Fruit fly (Drosophila melanogaster) whole organism, embryonic: ENCODE results near the gene SelG.
A peak's percentile ranks its signal among the peaks of the same experiment; 100 is the strongest.

Experiments
- CG11695 ChIP-seq: fragments of 200-800 bp; sonication (Bioruptor generic); IDR thresholded peaks from 3 replicates; pipeline ENCODE4 v1.3.6; 2022; ENCODE audit warnings: missing biosample characterization, missing genetic modification characterization
- CG12104 ChIP-seq: fragments of 200-800 bp; sonication (Bioruptor generic); optimal IDR thresholded peaks from 3 replicates; lab custom pipeline; 2016; ENCODE audit warnings: missing biosample characterization, missing genetic modification characterization
- CG13296 ChIP-seq: fragments of 200-800 bp; sonication (Bioruptor generic); optimal IDR thresholded peaks from 3 replicates; lab custom pipeline; 2018; ENCODE audit warnings: missing biosample characterization, mild to moderate bottlenecking, missing genetic modification characterization
- CG17361 ChIP-seq: fragments of 200-800 bp; sonication (Bioruptor generic); IDR thresholded peaks from 3 replicates; pipeline ENCODE4 v1.3.6; 2022; ENCODE audit warnings: missing biosample characterization, missing genetic modification characterization
- CG2120 ChIP-seq: fragments of 200-800 bp; sonication (Bioruptor generic); optimal IDR thresholded peaks from 3 replicates; lab custom pipeline; 2016; ENCODE audit warnings: missing biosample characterization, missing genetic modification characterization
- CG32767 ChIP-seq: fragments of 200-800 bp; sonication (Bioruptor generic); IDR thresholded peaks from 2 replicates; pipeline ENCODE4 v1.3.6; 2022; ENCODE audit warnings: missing biosample characterization, missing genetic modification characterization
- CG6683 ChIP-seq: fragments of 200-800 bp; sonication (Bioruptor generic); optimal IDR thresholded peaks from 2 replicates; lab custom pipeline; 2017; ENCODE audit warnings: missing biosample characterization, mild to moderate bottlenecking, missing genetic modification characterization, missing genetic modification reagents
- CG7786 ChIP-seq: fragments of 200-800 bp; sonication (Bioruptor generic); optimal IDR thresholded peaks from 2 replicates; lab custom pipeline; 2016; ENCODE audit warnings: missing biosample characterization, missing genetic modification characterization
- CG8290 ChIP-seq, 3 experiments: fragments of 200-800 bp; sonication (Bioruptor generic); optimal IDR thresholded peaks; 2 replicates each; lab custom pipeline; 2016 to 2019; ENCODE audit warnings: missing biosample characterization in 3 of 3, missing genetic modification characterization in 3 of 3, mild to moderate bottlenecking in 2 of 3, moderate library complexity in 1 of 3
- CG9215 ChIP-seq: fragments of 200-800 bp; sonication (Bioruptor generic); IDR thresholded peaks from 2 replicates; pipeline ENCODE4 v1.3.6; 2022; ENCODE audit warnings: missing biosample characterization, missing genetic modification characterization
- CkIIα-i1 ChIP-seq: fragments of 200-800 bp; sonication (Bioruptor generic); IDR thresholded peaks from 2 replicates; pipeline ENCODE4 v1.3.6; 2022; ENCODE audit warnings: missing biosample characterization, missing genetic modification characterization
- Dbx ChIP-seq: fragments of 200-800 bp; sonication (Bioruptor generic); IDR thresholded peaks from 3 replicates; pipeline ENCODE4 v1.3.6; 2022; ENCODE audit warnings: missing biosample characterization, missing genetic modification characterization
- Fer2 ChIP-seq: fragments of 200-800 bp; sonication (Bioruptor generic); optimal IDR thresholded peaks from 2 replicates; lab custom pipeline; 2018; ENCODE audit warnings: missing biosample characterization, mild to moderate bottlenecking, missing genetic modification characterization, moderate library complexity
- Hmx ChIP-seq: fragments of 200-800 bp; sonication (Bioruptor generic); optimal IDR thresholded peaks from 2 replicates; lab custom pipeline; 2016; ENCODE audit warnings: missing biosample characterization, missing genetic modification characterization
- Hsf ChIP-seq: fragments of 200-800 bp; sonication (Bioruptor generic); optimal IDR thresholded peaks from 3 replicates; lab custom pipeline; 2016; ENCODE audit warnings: missing biosample characterization, missing genetic modification characterization
- Lhr ChIP-seq: fragments of 200-800 bp; sonication (Bioruptor generic); optimal IDR thresholded peaks from 3 replicates; lab custom pipeline; 2017; ENCODE audit warnings: mild to moderate bottlenecking, missing biosample characterization, missing genetic modification reagents, missing genetic modification characterization
- Neu2 ChIP-seq: fragments of 200-800 bp; sonication (Bioruptor generic); optimal IDR thresholded peaks from 3 replicates; lab custom pipeline; 2016; ENCODE audit warnings: missing biosample characterization, missing genetic modification characterization, borderline replicate concordance
- Six4 ChIP-seq: fragments of 200-800 bp; sonication (Bioruptor generic); optimal IDR thresholded peaks from 2 replicates; lab custom pipeline; 2016; ENCODE audit warnings: missing biosample characterization, missing genetic modification characterization
- Stat92E ChIP-seq, 3 experiments: fragments of >200 bp in 2 of 3; fragments of 200-800 bp in 1 of 3; sonication (Bioruptor generic) in 1 of 3; optimal IDR thresholded peaks; 2 replicates each; lab custom pipeline; 2017 to 2019; ENCODE audit warnings: missing biosample characterization in 3 of 3, missing genetic modification characterization in 3 of 3, mild to moderate bottlenecking in 1 of 3, moderate library complexity in 1 of 3
- Tbp ChIP-seq: fragments of >200 bp; optimal IDR thresholded peaks from 2 replicates; lab custom pipeline; 2018; ENCODE audit warnings: missing biosample characterization, missing genetic modification characterization
- Xrp1 ChIP-seq: fragments of 200-800 bp; sonication (Bioruptor generic); IDR thresholded peaks from 2 replicates; pipeline ENCODE4 v1.3.6; 2022; ENCODE audit warnings: missing biosample characterization, missing genetic modification characterization
- al ChIP-seq: fragments of 200-800 bp; sonication (Bioruptor generic); IDR thresholded peaks from 2 replicates; pipeline ENCODE4 v1.3.6; 2022; ENCODE audit warnings: missing biosample characterization, missing genetic modification characterization
- amos ChIP-seq: fragments of 200-800 bp; sonication (Bioruptor generic); IDR thresholded peaks from 2 replicates; pipeline ENCODE4 v1.3.6; 2022; ENCODE audit warnings: missing biosample characterization, missing genetic modification characterization; ENCODE audit not compliant: partially characterized antibody
- ara ChIP-seq: fragments of 200-800 bp; sonication (Bioruptor generic); IDR thresholded peaks from 2 replicates; pipeline ENCODE4 v1.3.6; 2022; ENCODE audit warnings: missing biosample characterization, missing genetic modification characterization
- ato ChIP-seq: fragments of 200-800 bp; sonication (Bioruptor generic); IDR thresholded peaks from 2 replicates; pipeline ENCODE4 v1.3.6; 2022; ENCODE audit warnings: missing biosample characterization, missing genetic modification characterization; ENCODE audit not compliant: partially characterized antibody
- bab2 ChIP-seq: fragments of 200-800 bp; sonication (Bioruptor generic); optimal IDR thresholded peaks from 2 replicates; lab custom pipeline; 2016; ENCODE audit warnings: missing biosample characterization, missing genetic modification characterization
- bbx ChIP-seq: fragments of 200-800 bp; sonication (Bioruptor generic); IDR thresholded peaks from 2 replicates; pipeline ENCODE4 v1.3.6; 2022; ENCODE audit warnings: missing biosample characterization, missing genetic modification characterization; ENCODE audit not compliant: partially characterized antibody
- cg ChIP-seq: fragments of 200-800 bp; sonication (Bioruptor generic); optimal IDR thresholded peaks from 3 replicates; lab custom pipeline; 2019; ENCODE audit warnings: missing biosample characterization, mild to moderate bottlenecking, missing genetic modification characterization, moderate library complexity
- da ChIP-seq: fragments of 200-800 bp; sonication (Bioruptor generic); optimal IDR thresholded peaks from 2 replicates; lab custom pipeline; 2016; ENCODE audit warnings: missing biosample characterization, missing genetic modification characterization
- gce ChIP-seq: fragments of 200-800 bp; sonication (Bioruptor generic); IDR thresholded peaks from 3 replicates; pipeline ENCODE4 v1.3.6; 2022; ENCODE audit warnings: missing biosample characterization, missing genetic modification characterization
- gcm2 ChIP-seq: fragments of 200-800 bp; sonication (Bioruptor generic); optimal IDR thresholded peaks from 2 replicates; lab custom pipeline; 2016; ENCODE audit warnings: missing biosample characterization, missing genetic modification characterization
- grn ChIP-seq: fragments of 200-800 bp; sonication (Bioruptor generic); optimal IDR thresholded peaks from 3 replicates; lab custom pipeline; 2017; ENCODE audit warnings: missing biosample characterization, missing genetic modification characterization
- ham ChIP-seq: fragments of 200-800 bp; sonication (Bioruptor generic); IDR thresholded peaks from 2 replicates; pipeline ENCODE4 v1.3.6; 2022; ENCODE audit warnings: missing biosample characterization, missing genetic modification characterization
- inv ChIP-seq: fragments of 200-800 bp; sonication (Bioruptor generic); IDR thresholded peaks from 2 replicates; pipeline ENCODE4 v1.3.6; 2022; ENCODE audit warnings: missing biosample characterization, missing genetic modification characterization; ENCODE audit not compliant: partially characterized antibody
- lmd ChIP-seq: fragments of 200-800 bp; sonication (Bioruptor generic); IDR thresholded peaks from 2 replicates; pipeline ENCODE4 v1.3.6; 2022; ENCODE audit warnings: missing biosample characterization, missing genetic modification characterization
- lola ChIP-seq, 3 experiments: fragments of >200 bp in 2 of 3; fragments of 200-800 bp in 1 of 3; sonication (Bioruptor generic) in 1 of 3; optimal IDR thresholded peaks; 2 replicates each; lab custom pipeline; 2017 to 2019; ENCODE audit warnings: missing biosample characterization in 3 of 3, missing genetic modification characterization in 3 of 3, mild to moderate bottlenecking in 1 of 3, moderate library complexity in 1 of 3
- lov ChIP-seq, 2 experiments: fragments of 200-800 bp in 1 of 2; fragments of >200 bp in 1 of 2; sonication (Bioruptor generic) in 1 of 2; IDR thresholded peaks in 1 of 2; optimal IDR thresholded peaks in 1 of 2; 2 replicates in 1 of 2; 3 replicates in 1 of 2; pipeline versions ENCODE4 v1.3.6 to Lab custom; 2017 to 2022; ENCODE audit warnings: missing biosample characterization in 1 of 2, missing genetic modification characterization in 1 of 2
- onecut ChIP-seq: fragments of 200-800 bp; sonication (Bioruptor generic); IDR thresholded peaks from 2 replicates; pipeline ENCODE4 v1.3.6; 2022; ENCODE audit warnings: missing biosample characterization, missing genetic modification characterization
- pfk ChIP-seq: fragments of 200-800 bp; sonication (Bioruptor generic); optimal IDR thresholded peaks from 2 replicates; lab custom pipeline; 2018; ENCODE audit warnings: missing biosample characterization, mild to moderate bottlenecking, missing genetic modification characterization, moderate library complexity
- prd ChIP-seq, 3 experiments: fragments of >200 bp in 2 of 3; fragments of 200-800 bp in 1 of 3; sonication (Bioruptor generic) in 1 of 3; optimal IDR thresholded peaks in 2 of 3; IDR thresholded peaks in 1 of 3; 2 replicates in 2 of 3; 3 replicates in 1 of 3; pipeline versions ENCODE4 v1.3.6 to Lab custom; 2017 to 2022; ENCODE audit warnings: missing biosample characterization in 1 of 3, missing genetic modification characterization in 1 of 3
- repo ChIP-seq: fragments of 200-800 bp; sonication (Bioruptor generic); optimal IDR thresholded peaks from 2 replicates; lab custom pipeline; 2016; ENCODE audit warnings: missing biosample characterization, missing genetic modification characterization
- sens ChIP-seq: fragments of 200-800 bp; sonication (Bioruptor generic); peaks from one replicate; lab custom pipeline; 2016; ENCODE audit warnings: missing biosample characterization, missing genetic modification characterization
- sima ChIP-seq: fragments of 200-800 bp; sonication (Bioruptor generic); optimal IDR thresholded peaks from 2 replicates; lab custom pipeline; 2016; ENCODE audit warnings: missing biosample characterization, missing genetic modification characterization
- slp2 ChIP-seq: fragments of 200-800 bp; sonication (Bioruptor generic); optimal IDR thresholded peaks from 2 replicates; lab custom pipeline; 2016; ENCODE audit warnings: missing biosample characterization, missing genetic modification characterization
- sqz ChIP-seq: fragments of 200-800 bp; sonication (Bioruptor generic); optimal IDR thresholded peaks from 3 replicates; lab custom pipeline; 2018; ENCODE audit warnings: missing biosample characterization, mild to moderate bottlenecking, missing genetic modification characterization
- ssp ChIP-seq: fragments of 200-800 bp; sonication (Bioruptor generic); IDR thresholded peaks from 2 replicates; pipeline ENCODE4 v1.3.6; 2022; ENCODE audit warnings: missing biosample characterization, missing genetic modification characterization
- stc ChIP-seq: fragments of 200-800 bp; sonication (Bioruptor generic); IDR thresholded peaks from 2 replicates; pipeline ENCODE4 v1.3.6; 2022; ENCODE audit warnings: missing biosample characterization, missing genetic modification characterization
- stwl ChIP-seq: fragments of 200-800 bp; sonication (Bioruptor generic); optimal IDR thresholded peaks from 3 replicates; lab custom pipeline; 2018; ENCODE audit warnings: missing biosample characterization, mild to moderate bottlenecking, missing genetic modification characterization, moderate library complexity
- tna ChIP-seq: fragments of 200-800 bp; sonication (Bioruptor generic); IDR thresholded peaks from 2 replicates; pipeline ENCODE4 v1.3.6; 2022; ENCODE audit warnings: missing biosample characterization, missing genetic modification characterization; ENCODE audit not compliant: partially characterized antibody

The SelG gene

DNA sequence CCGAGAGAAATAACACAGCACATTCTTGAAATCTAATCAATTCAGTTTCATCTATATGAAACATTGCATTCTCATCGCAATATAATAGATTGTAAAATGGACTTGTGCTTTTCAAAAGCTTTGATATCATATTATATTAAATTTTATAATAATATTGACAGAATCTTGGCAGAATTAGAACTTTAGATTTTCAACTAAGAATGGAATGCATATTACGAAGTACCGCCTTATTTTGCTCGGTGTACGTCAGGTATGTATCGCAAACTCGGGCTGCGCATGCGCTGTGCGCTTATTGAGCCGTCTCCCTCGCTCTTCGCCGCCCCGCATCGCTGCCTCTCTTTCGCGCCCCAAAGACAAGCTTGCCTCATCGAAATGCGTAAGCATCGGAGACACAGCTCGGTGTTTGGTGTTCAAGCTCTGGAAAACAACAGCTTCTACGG lies 28.1 kb downstream of the SelG start (continued):
- TF ChIP-seq prd (optimal IDR thresholded peaks at IDR 0.05; lab: Kevin White, UChicago): no peak
- peak; percentile 91 for TF ChIP-seq prd (GFP tag; IDR thresholded peaks at IDR 0.05; lab: Robert Waterston, UW)
- TF ChIP-seq pfk (GFP tag; lab: Kevin White, UChicago): peak; percentile 14
- peak; percentile 69 for TF ChIP-seq CG12104 (GFP tag; lab: Kevin White, UChicago)
- TF ChIP-seq ssp (GFP tag; lab: Robert Waterston, UW): peak; percentile 78
- TF ChIP-seq Hsf (GFP tag; lab: Kevin White, UChicago): no peak
- peak; percentile 91 for TF ChIP-seq CG11695 (GFP tag; lab: Robert Waterston, UW)
- TF ChIP-seq ham (GFP tag; lab: Robert Waterston, UW): no peak
- TF ChIP-seq al (GFP tag; lab: Robert Waterston, UW): peak; percentile 82
- peak; percentile 90 for TF ChIP-seq Xrp1 (GFP tag; lab: Robert Waterston, UW)
- TF ChIP-seq CG32767 (GFP tag; lab: Robert Waterston, UW): peak; percentile 93
- TF ChIP-seq cg (GFP tag; lab: Kevin White, UChicago): no peak
- peak; percentile 22 for TF ChIP-seq bab2 (GFP tag; lab: Kevin White, UChicago)
- TF ChIP-seq CG7786: no peak
- peak; percentile 58 for TF ChIP-seq CG2120 (GFP tag; lab: Kevin White, UChicago)
- peak; percentile 63 for TF ChIP-seq Lhr (GFP tag; lab: Kevin White, UChicago)
- TF ChIP-seq onecut (GFP tag; lab: Robert Waterston, UW): peak; percentile 79
- peak in 1 of 3 experiments; percentile 95 for TF ChIP-seq lola (GFP tag; optimal IDR thresholded peaks at IDR 0.05; lab: Kevin White, UChicago)
- no peak for TF ChIP-seq da
- TF ChIP-seq CkIIα-i1 (GFP tag; lab: Robert Waterston, UW): no peak
- TF ChIP-seq CG13296 (GFP tag; lab: Kevin White, UChicago): peak; percentile 93
- peak; percentile 4 for TF ChIP-seq slp2 (GFP tag; lab: Kevin White, UChicago)
- peak; percentile 62 for TF ChIP-seq Six4 (GFP tag; lab: Kevin White, UChicago)
- no peak for TF ChIP-seq grn (GFP tag; lab: Kevin White, UChicago)
- peak; percentile 71; the same call in 2 of the 3 replicates for TF ChIP-seq gce (GFP tag; lab: Robert Waterston, UW)
- TF ChIP-seq Fer2: peak; percentile 80
- TF ChIP-seq Stat92E (GFP tag; optimal IDR thresholded peaks at IDR 0.05; lab: Kevin White, UChicago): peak in 1 of 3 experiments; percentile 50
- no peak for TF ChIP-seq tna (GFP tag; lab: Robert Waterston, UW)
- TF ChIP-seq sima (GFP tag; lab: Kevin White, UChicago): no peak
- TF ChIP-seq ato: no peak
- peak; percentile 21 for TF ChIP-seq stwl (tag; lab: Kevin White, UChicago)
- TF ChIP-seq bbx (GFP tag; lab: Robert Waterston, UW): no peak
- TF ChIP-seq CG6683 (GFP tag; lab: Kevin White, UChicago): peak; percentile 76
- TF ChIP-seq Neu2 (GFP tag; lab: Kevin White, UChicago): no peak
- TF ChIP-seq CG8290 (GFP tag; optimal IDR thresholded peaks at IDR 0.05; lab: Kevin White, UChicago): peak; percentile 64
- TF ChIP-seq CG8290 (tag; optimal IDR thresholded peaks at IDR 0.05; lab: Kevin White, UChicago): peak in 1 of 2 experiments; percentile 48
- TF ChIP-seq amos (GFP tag; lab: Robert Waterston, UW): no peak
- TF ChIP-seq lov (optimal IDR thresholded peaks at IDR 0.05; lab: Kevin White, UChicago): no peak
- TF ChIP-seq lov (GFP tag; IDR thresholded peaks at IDR 0.05; lab: Robert Waterston, UW): peak; percentile 59; the same call in 1 of the 3 replicates
- peak; percentile 84 for TF ChIP-seq sqz (GFP tag; lab: Kevin White, UChicago)
- peak; percentile 98 for TF ChIP-seq CG17361 (GFP tag; lab: Robert Waterston, UW)
- TF ChIP-seq Hmx (GFP tag; lab: Kevin White, UChicago): no peak
- peak; percentile 88 for TF ChIP-seq stc (GFP tag; lab: Robert Waterston, UW)
- TF ChIP-seq inv (GFP tag; lab: Robert Waterston, UW): no peak
- peak; percentile 88 for TF ChIP-seq ara (GFP tag; lab: Robert Waterston, UW)
- peak; percentile 84 for TF ChIP-seq CG9215 (GFP tag; lab: Robert Waterston, UW)
- TF ChIP-seq sens (GFP tag; lab: Kevin White, UChicago): peak; percentile 85
- peak; percentile 90 for TF ChIP-seq lmd (GFP tag; lab: Robert Waterston, UW)
- peak; percentile 82 for TF ChIP-seq Dbx (GFP tag; lab: Robert Waterston, UW)
- TF ChIP-seq gcm2 (GFP tag; lab: Kevin White, UChicago): no peak
- TF ChIP-seq Tbp (GFP tag; lab: Kevin White, UChicago): no peak
- TF ChIP-seq repo: no peak
